Worm (Caenorhabditis elegans) whole organism, early embryonic: ENCODE results near the gene rnh-1.2.

Source experiments
- aly-1 ChIP-seq: sonication (generic microtip); optimal IDR thresholded peaks from 2 replicates; lab custom pipeline; 2016; ENCODE audit warnings: missing genetic modification characterization, missing compliant biosample characterization
- ceh-36 ChIP-seq: sonication (generic microtip); optimal IDR thresholded peaks from 2 replicates; lab custom pipeline; 2016; ENCODE audit warnings: missing genetic modification characterization, inconsistent platforms, missing compliant biosample characterization
- hnd-1 ChIP-seq: sonication (generic microtip); optimal IDR thresholded peaks from 2 replicates; lab custom pipeline; 2016; ENCODE audit warnings: missing genetic modification characterization, missing compliant biosample characterization

ce11 chrII:9802642-9803041, 39.2 kb downstream of the rnh-1.2 start, which contains the start of gene cyp-13A6:
- TF ChIP-seq aly-1: no peak
- no peak for TF ChIP-seq ceh-36 (tag; lab: Kevin White, UChicago)
- no peak for TF ChIP-seq hnd-1 (tag; lab: Kevin White, UChicago)
